In genomic region chr3R:30293478-30294122, dm6 we compare ENCODE assay signal across 5 fruit fly cellular contexts.
TF ChIP-seq lines count a peak whose summit lies in the region.

No protein-coding gene starts in this region.

- no peak for TF ChIP-seq CTCF in whole organism, embryonic (GFP tag; optimal IDR thresholded peaks at IDR 0.05; lab: Kevin White, UChicago)

TF ChIP-seq in whole organism, adult, 20 proteins besides CTCF, POLR2A, EP300 and RAD21:
- TF ChIP-seq CG5204 (GFP tag; optimal IDR thresholded peaks at IDR 0.05; lab: Kevin White, UChicago) (no peak), CG1620 (GFP tag; optimal IDR thresholded peaks at IDR 0.05; lab: Kevin White, UChicago) (no peak), Mnt (GFP tag; optimal IDR thresholded peaks at IDR 0.05; lab: Kevin White, UChicago) (no peak), cnc (optimal IDR thresholded peaks at IDR 0.05; lab: Kevin White, UChicago) (no peak), ovo (GFP tag; optimal IDR thresholded peaks at IDR 0.05; lab: Kevin White, UChicago) (no peak), tj (GFP tag; optimal IDR thresholded peaks at IDR 0.05; lab: Kevin White, UChicago) (peak; percentile 65), toe (GFP tag; optimal IDR thresholded peaks at IDR 0.05; lab: Kevin White, UChicago) (peak; percentile 1), CG7101 (tag; optimal IDR thresholded peaks at IDR 0.05; lab: Kevin White, UChicago) (peak; percentile 74), kay (GFP tag; lab: Kevin White, UChicago; ENCODE audit: borderline replicate concordance) (peak; percentile 57), Clk (GFP tag; optimal IDR thresholded peaks at IDR 0.05; lab: Kevin White, UChicago) (peak; percentile 32), CG14711 (tag; optimal IDR thresholded peaks at IDR 0.05; lab: Kevin White, UChicago) (peak; percentile 68), CG33017 (tag; optimal IDR thresholded peaks at IDR 0.05; lab: Kevin White, UChicago) (peak; percentile 79), pad (GFP tag; optimal IDR thresholded peaks at IDR 0.05; lab: Kevin White, UChicago) (peak; percentile 3), CG12768 (GFP tag; optimal IDR thresholded peaks at IDR 0.05; lab: Kevin White, UChicago) (peak; percentile 71), Hr96 (GFP tag; optimal IDR thresholded peaks at IDR 0.05; lab: Kevin White, UChicago) (no peak), CG7045 (GFP tag; optimal IDR thresholded peaks at IDR 0.05; lab: Kevin White, UChicago) (peak; percentile 80), CG11617 (GFP tag; optimal IDR thresholded peaks at IDR 0.05; lab: Kevin White, UChicago) (peak; percentile 81), bab1 (GFP tag; optimal IDR thresholded peaks at IDR 0.05; lab: Kevin White, UChicago) (peak; percentile 18)

TF ChIP-seq in whole organism, embryonic, 481 proteins besides CTCF, POLR2A, EP300 and RAD21 (continues in another document):
- TF ChIP-seq CG6254 (GFP tag; optimal IDR thresholded peaks at IDR 0.05; lab: Kevin White, UChicago) (no peak), CG17328 (GFP tag; IDR thresholded peaks at IDR 0.05; lab: Robert Waterston, UW) (peak; percentile 36; the same call in 1 of the 2 replicates), CG14710 (tag; optimal IDR thresholded peaks at IDR 0.05; lab: Kevin White, UChicago) (peak; percentile 13), CG7357 (GFP tag; IDR thresholded peaks at IDR 0.05; lab: Robert Waterston, UW) (0 out of 3 replicates have a peak, but pooled peaks have one; percentile 22), phol (tag; optimal IDR thresholded peaks at IDR 0.05; lab: Kevin White, UChicago) (peak; percentile 38), org-1 (GFP tag; optimal IDR thresholded peaks at IDR 0.05; lab: Kevin White, UChicago) (peak; percentile 14), CG11695 (GFP tag; IDR thresholded peaks at IDR 0.05; lab: Robert Waterston, UW) (0 out of 3 replicates have a peak, but pooled peaks have one; percentile 8), CG2712 (tag; optimal IDR thresholded peaks at IDR 0.05; lab: Kevin White, UChicago) (peak; percentile 29), ind (GFP tag; optimal IDR thresholded peaks at IDR 0.05; lab: Kevin White, UChicago) (no peak), Drgx (GFP tag; IDR thresholded peaks at IDR 0.05; lab: Robert Waterston, UW) (peak; percentile 95), unpg (GFP tag; optimal IDR thresholded peaks at IDR 0.05; lab: Kevin White, UChicago) (peak; percentile 42), Aef1 (GFP tag; IDR thresholded peaks at IDR 0.05; lab: Robert Waterston, UW) (no peak), CG10959 (GFP tag; IDR thresholded peaks at IDR 0.05; lab: Robert Waterston, UW) (no peak), gsb-n (tag; optimal IDR thresholded peaks at IDR 0.05; lab: Kevin White, UChicago) (peak; percentile 37), Dip3 (GFP tag; optimal IDR thresholded peaks at IDR 0.05; lab: Kevin White, UChicago) (no peak), nmo (GFP tag; optimal IDR thresholded peaks at IDR 0.05; lab: Kevin White, UChicago) (peak; percentile 21), HLH3B (GFP tag; IDR thresholded peaks at IDR 0.05; lab: Robert Waterston, UW) (peak; percentile 41; the same call in 1 of the 2 replicates), CG7556 (GFP tag; optimal IDR thresholded peaks at IDR 0.05; lab: Kevin White, UChicago) (peak; percentile 24)

TF ChIP-seq in whole organism, prepupa, 60 proteins besides CTCF, POLR2A, EP300 and RAD21 (continues in another document):
- peak; percentile 84 for TF ChIP-seq dac (GFP tag; optimal IDR thresholded peaks at IDR 0.05; lab: Kevin White, UChicago)
- TF ChIP-seq CG15336 (GFP tag; IDR thresholded peaks at IDR 0.05; lab: Robert Waterston, UW), result peak; percentile 97
- peak; percentile 45 for TF ChIP-seq lz (GFP tag; optimal IDR thresholded peaks at IDR 0.05; lab: Kevin White, UChicago)
- TF ChIP-seq Ets96B (tag; optimal IDR thresholded peaks at IDR 0.05; lab: Kevin White, UChicago), result peak; percentile 94
- peak; percentile 86 for TF ChIP-seq Lpt (GFP tag; optimal IDR thresholded peaks at IDR 0.05; lab: Kevin White, UChicago)
- TF ChIP-seq salr (GFP tag; optimal IDR thresholded peaks at IDR 0.05; lab: Kevin White, UChicago), result peak; percentile 75 to 87
- no peak for TF ChIP-seq fd85E (GFP tag; optimal IDR thresholded peaks at IDR 0.05; lab: Kevin White, UChicago)
- TF ChIP-seq Ets21C (GFP tag; optimal IDR thresholded peaks at IDR 0.05; lab: Kevin White, UChicago), result no peak
- TF ChIP-seq dsx (GFP tag; optimal IDR thresholded peaks at IDR 0.05; lab: Kevin White, UChicago; ENCODE audit: poor library complexity, severe bottlenecking), result peak; percentile 96
- peak; percentile 43 for TF ChIP-seq CG6854 (GFP tag; optimal IDR thresholded peaks at IDR 0.05; lab: Kevin White, UChicago)
- peak; percentile 44 for TF ChIP-seq Sox102F (GFP tag; optimal IDR thresholded peaks at IDR 0.05; lab: Kevin White, UChicago)
- TF ChIP-seq acj6 (GFP tag; optimal IDR thresholded peaks at IDR 0.05; lab: Kevin White, UChicago), result peak; percentile 88
- peak; percentile 92 for TF ChIP-seq CG11294 (GFP tag; IDR thresholded peaks at IDR 0.05; lab: Robert Waterston, UW)
- peak; percentile 96 for TF ChIP-seq eg (GFP tag; IDR thresholded peaks at IDR 0.05; lab: Robert Waterston, UW)
- peak; percentile 91 for TF ChIP-seq CG6276 (GFP tag; optimal IDR thresholded peaks at IDR 0.05; lab: Kevin White, UChicago)
- TF ChIP-seq Sox15 (GFP tag; optimal IDR thresholded peaks at IDR 0.05; lab: Kevin White, UChicago), result peak; percentile 66
- peak; percentile 93 for TF ChIP-seq achi (GFP tag; optimal IDR thresholded peaks at IDR 0.05; lab: Kevin White, UChicago)
- peak; percentile 88 for TF ChIP-seq CG4318 (GFP tag; optimal IDR thresholded peaks at IDR 0.05; lab: Kevin White, UChicago)
- peak; percentile 90 for TF ChIP-seq CG11762 (GFP tag; optimal IDR thresholded peaks at IDR 0.05; lab: Kevin White, UChicago; ENCODE audit: insufficient read depth)

TF ChIP-seq in whole organism, pupa, 21 proteins besides CTCF, POLR2A, EP300 and RAD21:
- peak; percentile 93 for TF ChIP-seq D1 (tag; optimal IDR thresholded peaks at IDR 0.05; lab: Kevin White, UChicago)
- TF ChIP-seq Pif1B (GFP tag; optimal IDR thresholded peaks at IDR 0.05; lab: Kevin White, UChicago), result peak; percentile 92
- TF ChIP-seq CG9948 (tag; optimal IDR thresholded peaks at IDR 0.05; lab: Kevin White, UChicago), result peak; percentile 93
- peak; percentile 7; the same call in 1 of the 2 replicates for TF ChIP-seq CG10348 (GFP tag; IDR thresholded peaks at IDR 0.05; lab: Robert Waterston, UW)
- TF ChIP-seq rn (GFP tag; IDR thresholded peaks at IDR 0.05; lab: Robert Waterston, UW), result peak; percentile 86
- peak; percentile 95 for TF ChIP-seq CG4496 (GFP tag; IDR thresholded peaks at IDR 0.05; lab: Robert Waterston, UW)
- TF ChIP-seq CG17806 (tag; optimal IDR thresholded peaks at IDR 0.05; lab: Kevin White, UChicago), result peak; percentile 94
- TF ChIP-seq Pif1A (GFP tag; optimal IDR thresholded peaks at IDR 0.05; lab: Kevin White, UChicago), result peak; percentile 83
- peak; percentile 97 for TF ChIP-seq CG8159 (tag; optimal IDR thresholded peaks at IDR 0.05; lab: Kevin White, UChicago)
- peak; percentile 94 for TF ChIP-seq fd96Ca (GFP tag; IDR thresholded peaks at IDR 0.05; lab: Robert Waterston, UW)
- peak; percentile 94 for TF ChIP-seq CG14655 (GFP tag; optimal IDR thresholded peaks at IDR 0.05; lab: Kevin White, UChicago)
- TF ChIP-seq CG8301 (tag; optimal IDR thresholded peaks at IDR 0.05; lab: Kevin White, UChicago), result peak; percentile 91
- TF ChIP-seq CG13204 (GFP tag; optimal IDR thresholded peaks at IDR 0.05; lab: Kevin White, UChicago), result peak; percentile 89
- peak; percentile 96 for TF ChIP-seq CG12605 (GFP tag; IDR thresholded peaks at IDR 0.05; lab: Robert Waterston, UW)
- peak; percentile 97 for TF ChIP-seq EcR (GFP tag; optimal IDR thresholded peaks at IDR 0.05; lab: Kevin White, UChicago)
- TF ChIP-seq CG15710 (tag; optimal IDR thresholded peaks at IDR 0.05; lab: Kevin White, UChicago), result peak; percentile 97
- TF ChIP-seq Ets98B (GFP tag; IDR thresholded peaks at IDR 0.05; lab: Robert Waterston, UW), result peak; percentile 92
- TF ChIP-seq CG34367 (tag; optimal IDR thresholded peaks at IDR 0.05; lab: Kevin White, UChicago), result peak; percentile 92
- peak; percentile 95 for TF ChIP-seq CG32121 (GFP tag; IDR thresholded peaks at IDR 0.05; lab: Robert Waterston, UW)
- peak; percentile 84 for TF ChIP-seq gl (tag; optimal IDR thresholded peaks at IDR 0.05; lab: Kevin White, UChicago)
- TF ChIP-seq Snoo (tag; optimal IDR thresholded peaks at IDR 0.05; lab: Kevin White, UChicago), result peak; percentile 74

TF ChIP-seq in whole organism, wandering third instar larva, 38 proteins besides CTCF, POLR2A, EP300 and RAD21 (continues in another document):
- TF ChIP-seq rgr (GFP tag; optimal IDR thresholded peaks at IDR 0.05; lab: Kevin White, UChicago), result peak; percentile 35
- TF ChIP-seq Rel (GFP tag; optimal IDR thresholded peaks at IDR 0.05; lab: Kevin White, UChicago), result no peak
- TF ChIP-seq Rel (tag; optimal IDR thresholded peaks at IDR 0.05; lab: Kevin White, UChicago), result no peak
- TF ChIP-seq Dfd (GFP tag; optimal IDR thresholded peaks at IDR 0.05; lab: Kevin White, UChicago), result peak; percentile 15
- no peak for TF ChIP-seq Jra (GFP tag; optimal IDR thresholded peaks at IDR 0.05; lab: Kevin White, UChicago)
- TF ChIP-seq N (GFP tag; optimal IDR thresholded peaks at IDR 0.05; lab: Kevin White, UChicago), result no peak
- no peak for TF ChIP-seq GATAd (GFP tag; optimal IDR thresholded peaks at IDR 0.05; lab: Kevin White, UChicago)
- TF ChIP-seq dmrt93B (GFP tag; optimal IDR thresholded peaks at IDR 0.05; lab: Kevin White, UChicago), result peak; percentile 30
- TF ChIP-seq Mio (GFP tag; optimal IDR thresholded peaks at IDR 0.05; lab: Kevin White, UChicago), result no peak
- TF ChIP-seq br (GFP tag; optimal IDR thresholded peaks at IDR 0.05; lab: Kevin White, UChicago), result no peak
- no peak for TF ChIP-seq Vsx2 (GFP tag; optimal IDR thresholded peaks at IDR 0.05; lab: Kevin White, UChicago; ENCODE audit: partially characterized antibody)
- no peak for TF ChIP-seq tai (GFP tag; optimal IDR thresholded peaks at IDR 0.05; lab: Kevin White, UChicago)
- no peak for TF ChIP-seq dl (GFP tag; optimal IDR thresholded peaks at IDR 0.05; lab: Kevin White, UChicago; ENCODE audit: insufficient read depth in 1 of 2, partially characterized antibody in 2 of 2)
- TF ChIP-seq Hr78 (GFP tag; optimal IDR thresholded peaks at IDR 0.05; lab: Kevin White, UChicago), result no peak
- TF ChIP-seq psq (GFP tag; optimal IDR thresholded peaks at IDR 0.05; lab: Kevin White, UChicago), result peak; percentile 38
- no peak for TF ChIP-seq Abd-B (GFP tag; optimal IDR thresholded peaks at IDR 0.05; lab: Kevin White, UChicago)
- peak; percentile 24 for TF ChIP-seq Sp1 (GFP tag; optimal IDR thresholded peaks at IDR 0.05; lab: Kevin White, UChicago)
- peak; percentile 16 for TF ChIP-seq h (GFP tag; optimal IDR thresholded peaks at IDR 0.05; lab: Kevin White, UChicago)
- TF ChIP-seq CG9705 (GFP tag; optimal IDR thresholded peaks at IDR 0.05; lab: Kevin White, UChicago), result no peak
- TF ChIP-seq CrebA (GFP tag; optimal IDR thresholded peaks at IDR 0.05; lab: Kevin White, UChicago; ENCODE audit: borderline replicate concordance), result no peak
- no peak for TF ChIP-seq jim (GFP tag; optimal IDR thresholded peaks at IDR 0.05; lab: Kevin White, UChicago)
- peak in 1 of 2 experiments; percentile 43 for TF ChIP-seq foxo (GFP tag; optimal IDR thresholded peaks at IDR 0.05; lab: Kevin White, UChicago)
- TF ChIP-seq woc (GFP tag; optimal IDR thresholded peaks at IDR 0.05; lab: Kevin White, UChicago), result no peak
